Fruit fly (Drosophila melanogaster) whole organism, embryonic: Measurements from ENCODE around the gene Vlet.

Experiments used
- Atf6 ChIP-seq: fragments of 200-800 bp; sonication (Bioruptor generic); IDR thresholded peaks from 2 replicates; pipeline ENCODE4 v1.3.6; 2022; ENCODE audit warnings: missing biosample characterization, missing genetic modification characterization
- BEAF-32 ChIP-seq: fragments of 200-800 bp; sonication (Bioruptor generic); optimal IDR thresholded peaks from 3 replicates; lab custom pipeline; 2017; ENCODE audit warnings: missing biosample characterization, missing genetic modification characterization, mild to moderate bottlenecking, moderate library complexity, missing genetic modification reagents
- BtbVII ChIP-seq: fragments of 200-800 bp; sonication (Bioruptor generic); optimal IDR thresholded peaks from 3 replicates; lab custom pipeline; 2017; ENCODE audit warnings: missing biosample characterization, mild to moderate bottlenecking, missing genetic modification characterization
- CG10431 ChIP-seq: fragments of 200-800 bp; sonication (Bioruptor generic); optimal IDR thresholded peaks from 3 replicates; lab custom pipeline; 2018; ENCODE audit warnings: missing biosample characterization, mild to moderate bottlenecking, missing genetic modification characterization
- CG10979 ChIP-seq: fragments of 200-800 bp; sonication (Bioruptor generic); optimal IDR thresholded peaks from 2 replicates; lab custom pipeline; 2018; ENCODE audit warnings: missing biosample characterization, mild to moderate bottlenecking, missing genetic modification characterization, moderate library complexity
- CG11456 ChIP-seq: fragments of 200-800 bp; sonication (Bioruptor generic); IDR thresholded peaks from 3 replicates; pipeline ENCODE4 v1.3.6; 2022; ENCODE audit warnings: missing biosample characterization, missing genetic modification characterization
- CG11504 ChIP-seq: fragments of 200-800 bp; sonication (Bioruptor generic); optimal IDR thresholded peaks from 3 replicates; lab custom pipeline; 2019; ENCODE audit warnings: missing biosample characterization, mild to moderate bottlenecking, missing genetic modification characterization, moderate library complexity
- CG14667 ChIP-seq: fragments of 200-800 bp; sonication (Bioruptor generic); IDR thresholded peaks from 2 replicates; pipeline ENCODE4 v1.3.6; 2022; ENCODE audit warnings: missing biosample characterization, missing genetic modification characterization
- CG15269 ChIP-seq: fragments of 200-800 bp; sonication (Bioruptor generic); optimal IDR thresholded peaks from 2 replicates; lab custom pipeline; 2018; ENCODE audit warnings: missing biosample characterization, mild to moderate bottlenecking, missing genetic modification characterization, moderate library complexity
- CG1603 ChIP-seq: fragments of 200-800 bp; sonication (Bioruptor generic); optimal IDR thresholded peaks from 2 replicates; lab custom pipeline; 2019; ENCODE audit warnings: missing biosample characterization, mild to moderate bottlenecking, missing genetic modification characterization, moderate library complexity
- CG3163 ChIP-seq: fragments of 200-800 bp; sonication (Bioruptor generic); optimal IDR thresholded peaks from 3 replicates; lab custom pipeline; 2016; ENCODE audit warnings: missing biosample characterization, missing genetic modification characterization
- CG33213 ChIP-seq: fragments of 200-800 bp; sonication (Bioruptor generic); optimal IDR thresholded peaks from 3 replicates; lab custom pipeline; 2016; ENCODE audit warnings: missing biosample characterization, missing genetic modification characterization
- CG33557 ChIP-seq: fragments of 200-800 bp; sonication (Bioruptor generic); optimal IDR thresholded peaks from 2 replicates; lab custom pipeline; 2019; ENCODE audit warnings: missing biosample characterization, mild to moderate bottlenecking, missing genetic modification characterization, moderate library complexity
- CG4617 ChIP-seq: fragments of 200-800 bp; sonication (Bioruptor generic); optimal IDR thresholded peaks from 3 replicates; lab custom pipeline; 2016; ENCODE audit warnings: missing biosample characterization, missing genetic modification characterization, borderline replicate concordance
- CG6175 ChIP-seq: fragments of 200-800 bp; sonication (Bioruptor generic); IDR thresholded peaks from 3 replicates; pipeline ENCODE4 v1.3.6; 2022; ENCODE audit warnings: missing biosample characterization, missing genetic modification characterization
- CG8388 ChIP-seq: fragments of 200-800 bp; sonication (Bioruptor generic); optimal IDR thresholded peaks from 2 replicates; lab custom pipeline; 2019; ENCODE audit warnings: missing biosample characterization, mild to moderate bottlenecking, missing genetic modification characterization, moderate library complexity
- CG9727 ChIP-seq: fragments of 200-800 bp; sonication (Bioruptor generic); optimal IDR thresholded peaks from 3 replicates; lab custom pipeline; 2017; ENCODE audit warnings: missing biosample characterization, mild to moderate bottlenecking, missing genetic modification characterization
- CTCF ChIP-seq: fragments of 200-800 bp; sonication (Bioruptor generic); optimal IDR thresholded peaks from 2 replicates; lab custom pipeline; 2017; ENCODE audit warnings: missing biosample characterization, mild to moderate bottlenecking, missing genetic modification characterization, moderate library complexity
- CoRest ChIP-seq: fragments of 200-800 bp; sonication (Bioruptor generic); optimal IDR thresholded peaks from 3 replicates; lab custom pipeline; 2018; ENCODE audit warnings: missing biosample characterization, mild to moderate bottlenecking, missing genetic modification characterization, moderate library complexity
- Ets65A ChIP-seq: fragments of 200-800 bp; sonication (Bioruptor generic); peaks from one replicate; lab custom pipeline; 2016; ENCODE audit warnings: missing biosample characterization, missing genetic modification characterization
- Ets97D ChIP-seq: fragments of 200-800 bp; sonication (Bioruptor generic); optimal IDR thresholded peaks from 3 replicates; lab custom pipeline; 2016; ENCODE audit warnings: missing biosample characterization, missing genetic modification characterization
- H15 ChIP-seq: fragments of 200-800 bp; sonication (Bioruptor generic); IDR thresholded peaks from 3 replicates; pipeline ENCODE4 v1.3.6; 2022; ENCODE audit warnings: missing biosample characterization, missing genetic modification characterization
- Hr3 ChIP-seq: fragments of 200-800 bp; sonication (Bioruptor generic); optimal IDR thresholded peaks from 3 replicates; lab custom pipeline; 2016; ENCODE audit warnings: missing biosample characterization, missing genetic modification characterization
- Max ChIP-seq: fragments of 200-800 bp; sonication (Bioruptor generic); optimal IDR thresholded peaks from 2 replicates; lab custom pipeline; 2016; ENCODE audit warnings: missing biosample characterization, mild to moderate bottlenecking, missing genetic modification characterization
- Neu2 ChIP-seq: fragments of 200-800 bp; sonication (Bioruptor generic); optimal IDR thresholded peaks from 3 replicates; lab custom pipeline; 2016; ENCODE audit warnings: missing biosample characterization, missing genetic modification characterization, borderline replicate concordance
- amos ChIP-seq: fragments of 200-800 bp; sonication (Bioruptor generic); IDR thresholded peaks from 2 replicates; pipeline ENCODE4 v1.3.6; 2022; ENCODE audit warnings: missing biosample characterization, missing genetic modification characterization; ENCODE audit not compliant: partially characterized antibody
- ato ChIP-seq: fragments of 200-800 bp; sonication (Bioruptor generic); IDR thresholded peaks from 2 replicates; pipeline ENCODE4 v1.3.6; 2022; ENCODE audit warnings: missing biosample characterization, missing genetic modification characterization; ENCODE audit not compliant: partially characterized antibody
- bsh ChIP-seq, 2 experiments: fragments of 200-800 bp; sonication (Bioruptor generic); optimal IDR thresholded peaks; 2 replicates each; lab custom pipeline; 2017 to 2018; ENCODE audit warnings: mild to moderate bottlenecking in 2 of 2, missing biosample characterization in 2 of 2, missing genetic modification characterization in 2 of 2, moderate library complexity in 1 of 2
- ci ChIP-seq: fragments of 200-800 bp; sonication (Bioruptor generic); IDR thresholded peaks from 3 replicates; pipeline ENCODE4 v1.3.6; 2022; ENCODE audit warnings: missing biosample characterization, missing genetic modification characterization
- crol ChIP-seq: fragments of 200-800 bp; sonication (Bioruptor generic); IDR thresholded peaks from 2 replicates; pipeline ENCODE4 v1.3.6; 2022; ENCODE audit warnings: missing biosample characterization, missing genetic modification characterization
- danr ChIP-seq: fragments of 200-800 bp; sonication (Bioruptor generic); IDR thresholded peaks from 2 replicates; pipeline ENCODE4 v1.3.6; 2022; ENCODE audit warnings: missing biosample characterization, missing genetic modification characterization
- ems ChIP-seq: fragments of 200-800 bp; sonication (Bioruptor generic); optimal IDR thresholded peaks from 3 replicates; lab custom pipeline; 2016; ENCODE audit warnings: missing biosample characterization, missing genetic modification characterization
- fd64A ChIP-seq: fragments of 200-800 bp; sonication (Bioruptor generic); optimal IDR thresholded peaks from 3 replicates; lab custom pipeline; 2018; ENCODE audit warnings: missing biosample characterization, mild to moderate bottlenecking, missing genetic modification characterization
- gro ChIP-seq: fragments of 200-800 bp; sonication (Bioruptor generic); optimal IDR thresholded peaks from 2 replicates; lab custom pipeline; 2016; ENCODE audit warnings: missing biosample characterization, missing genetic modification characterization
- gsb-n ChIP-seq: fragments of 200-800 bp; sonication (Bioruptor generic); optimal IDR thresholded peaks from 3 replicates; lab custom pipeline; 2018; ENCODE audit warnings: missing biosample characterization, mild to moderate bottlenecking, missing genetic modification characterization
- kni ChIP-seq: fragments of 200-800 bp; sonication (Bioruptor generic); optimal IDR thresholded peaks from 3 replicates; lab custom pipeline; 2017; ENCODE audit warnings: mild to moderate bottlenecking, missing biosample characterization, missing genetic modification reagents, missing genetic modification characterization
- nau ChIP-seq: fragments of 200-800 bp; sonication (Bioruptor generic); optimal IDR thresholded peaks from 3 replicates; lab custom pipeline; 2017; ENCODE audit warnings: missing biosample characterization, mild to moderate bottlenecking, missing genetic modification characterization, missing genetic modification reagents
- oc ChIP-seq: fragments of 200-800 bp; sonication (Bioruptor generic); optimal IDR thresholded peaks from 2 replicates; lab custom pipeline; 2018; ENCODE audit warnings: missing biosample characterization, mild to moderate bottlenecking, missing genetic modification characterization, moderate library complexity
- pfk ChIP-seq: fragments of 200-800 bp; sonication (Bioruptor generic); optimal IDR thresholded peaks from 2 replicates; lab custom pipeline; 2018; ENCODE audit warnings: missing biosample characterization, mild to moderate bottlenecking, missing genetic modification characterization, moderate library complexity
- pros ChIP-seq: fragments of 200-800 bp; sonication (Bioruptor generic); optimal IDR thresholded peaks from 3 replicates; lab custom pipeline; 2019; ENCODE audit warnings: missing biosample characterization, mild to moderate bottlenecking, missing genetic modification characterization, moderate library complexity
- row ChIP-seq: fragments of 200-800 bp; sonication (Bioruptor generic); IDR thresholded peaks from 3 replicates; pipeline ENCODE4 v1.3.6; 2022; ENCODE audit warnings: missing biosample characterization, missing genetic modification characterization
- sd ChIP-seq: fragments of 200-800 bp; sonication (Bioruptor generic); optimal IDR thresholded peaks from 3 replicates; lab custom pipeline; 2018; ENCODE audit warnings: missing biosample characterization, mild to moderate bottlenecking, missing genetic modification characterization, moderate library complexity
- sens ChIP-seq: fragments of 200-800 bp; sonication (Bioruptor generic); peaks from one replicate; lab custom pipeline; 2016; ENCODE audit warnings: missing biosample characterization, missing genetic modification characterization
- sqz ChIP-seq: fragments of 200-800 bp; sonication (Bioruptor generic); optimal IDR thresholded peaks from 3 replicates; lab custom pipeline; 2018; ENCODE audit warnings: missing biosample characterization, mild to moderate bottlenecking, missing genetic modification characterization
- stc ChIP-seq: fragments of 200-800 bp; sonication (Bioruptor generic); IDR thresholded peaks from 2 replicates; pipeline ENCODE4 v1.3.6; 2022; ENCODE audit warnings: missing biosample characterization, missing genetic modification characterization
- tio ChIP-seq: fragments of 200-800 bp; sonication (Bioruptor generic); optimal IDR thresholded peaks from 2 replicates; lab custom pipeline; 2017; ENCODE audit warnings: missing biosample characterization, missing genetic modification characterization, inconsistent platforms

Vlet gene

dm6 chrX:11640477-11640876, 37.9 kb downstream of the Vlet start (continued):
- no peak for TF ChIP-seq nau (GFP tag; lab: Kevin White, UChicago)
- no peak for TF ChIP-seq CTCF (GFP tag; lab: Kevin White, UChicago)
- TF ChIP-seq Ets97D, result no peak
- no peak for TF ChIP-seq stc (GFP tag; lab: Robert Waterston, UW)
- peak; percentile 91 for TF ChIP-seq pfk (GFP tag; lab: Kevin White, UChicago)
- TF ChIP-seq, all 482 proteins: peak for 8

- TF ChIP-seq sens (GFP tag; lab: Kevin White, UChicago) (peak; percentile 6), row (GFP tag; lab: Robert Waterston, UW) (0 out of 3 replicates have a peak, but pooled peaks have one; percentile 7), CG1603 (tag; lab: Kevin White, UChicago) (peak; percentile 40), CG11504 (tag; lab: Kevin White, UChicago) (peak; percentile 3), bsh (GFP tag; optimal IDR thresholded peaks at IDR 0.05; lab: Kevin White, UChicago) (peak in 1 of 2 experiments; percentile 19)
Observed at dm6 chrX:11633199-11633598, 45.2 kb downstream of the Vlet start.

dm6 chrX:11631704-11632103, 46.7 kb downstream of the Vlet start:
- TF ChIP-seq sens (GFP tag; lab: Kevin White, UChicago) (peak; percentile 13), Neu2 (GFP tag; lab: Kevin White, UChicago) (no peak), BEAF-32 (GFP tag; lab: Kevin White, UChicago) (no peak), CG33557 (no peak), pros (GFP tag; lab: Kevin White, UChicago) (peak; percentile 77), oc (tag; lab: Kevin White, UChicago) (peak; percentile 51), crol (GFP tag; lab: Robert Waterston, UW) (0 out of 2 replicates have a peak, but pooled peaks have one; percentile 13), kni (GFP tag; lab: Kevin White, UChicago) (peak; percentile 56), CG6175 (no peak), sqz (GFP tag; lab: Kevin White, UChicago) (peak; percentile 53), CG11456 (GFP tag; lab: Robert Waterston, UW) (no peak), gsb-n (peak; percentile 2)

dm6 chrX:11628986-11629571, 49.3 kb downstream of the Vlet start:
- TF ChIP-seq H15 (GFP tag; lab: Robert Waterston, UW) (peak; percentile 58), gro (no peak), tio (peak; percentile 17), CG10979 (tag; lab: Kevin White, UChicago) (peak; percentile 81), Atf6 (GFP tag; lab: Robert Waterston, UW) (peak; percentile 36; the same call in 1 of the 2 replicates), ci (GFP tag; lab: Robert Waterston, UW) (peak; percentile 85), CG4617 (GFP tag; lab: Kevin White, UChicago) (peak; percentile 1), Ets65A (peak; percentile 79), Hr3 (GFP tag; lab: Kevin White, UChicago) (peak; percentile 14), CoRest (peak; percentile 51), CG10431 (GFP tag; lab: Kevin White, UChicago) (peak; percentile 1), CG3163 (no peak), fd64A (GFP tag; lab: Kevin White, UChicago) (peak; percentile 33), ems (GFP tag; lab: Kevin White, UChicago) (peak; percentile 39), danr (no peak), CG33213 (GFP tag; lab: Kevin White, UChicago) (peak; percentile 31), CG15269 (tag; lab: Kevin White, UChicago) (peak; percentile 3), CG8388 (GFP tag; lab: Kevin White, UChicago) (peak; percentile 64), Max (peak; percentile 20), sd (no peak), CG14667 (GFP tag; lab: Robert Waterston, UW) (peak; percentile 33; the same call in 1 of the 2 replicates), amos (no peak), CG9727 (GFP tag; lab: Kevin White, UChicago) (peak; percentile 66), ato (GFP tag; lab: Robert Waterston, UW) (no peak), BtbVII (GFP tag; lab: Kevin White, UChicago) (no peak)
